Fruit fly (Drosophila melanogaster) whole organism, embryonic: ENCODE results near the gene Cp16.

Experiments
- Adf1 ChIP-seq: fragments of 200-800 bp; sonication (Bioruptor generic); IDR thresholded peaks from 2 replicates; pipeline ENCODE4 v1.3.6; 2022; ENCODE audit warnings: missing biosample characterization, missing genetic modification characterization
- Bdp1 ChIP-seq: fragments of 200-800 bp; sonication (Bioruptor generic); optimal IDR thresholded peaks from 3 replicates; lab custom pipeline; 2016; ENCODE audit warnings: missing biosample characterization, missing genetic modification characterization
- CG1024 ChIP-seq: fragments of 200-800 bp; sonication (Bioruptor generic); IDR thresholded peaks from 2 replicates; pipeline ENCODE4 v1.3.6; 2022; ENCODE audit warnings: missing biosample characterization, missing genetic modification characterization
- CG10366 ChIP-seq: fragments of 200-800 bp; sonication (Bioruptor generic); IDR thresholded peaks from 2 replicates; pipeline ENCODE4 v1.3.6; 2022; ENCODE audit warnings: missing biosample characterization, missing genetic modification characterization
- CG10654 ChIP-seq: fragments of 200-800 bp; sonication (Bioruptor generic); optimal IDR thresholded peaks from 2 replicates; lab custom pipeline; 2016; ENCODE audit warnings: missing biosample characterization, missing genetic modification characterization
- CG12744 ChIP-seq: fragments of 200-800 bp; sonication (Bioruptor generic); optimal IDR thresholded peaks from 2 replicates; lab custom pipeline; 2016; ENCODE audit warnings: missing biosample characterization, missing genetic modification characterization
- CG13296 ChIP-seq: fragments of 200-800 bp; sonication (Bioruptor generic); optimal IDR thresholded peaks from 3 replicates; lab custom pipeline; 2018; ENCODE audit warnings: missing biosample characterization, mild to moderate bottlenecking, missing genetic modification characterization
- CG13424 ChIP-seq: fragments of 200-800 bp; sonication (Bioruptor generic); optimal IDR thresholded peaks from 2 replicates; lab custom pipeline; 2019; ENCODE audit warnings: missing biosample characterization, mild to moderate bottlenecking, missing genetic modification characterization, moderate library complexity
- CG16813 ChIP-seq: fragments of 200-800 bp; sonication (Bioruptor generic); IDR thresholded peaks from 3 replicates; pipeline ENCODE4 v1.3.6; 2022; ENCODE audit warnings: missing biosample characterization, missing genetic modification characterization; ENCODE audit not compliant: partially characterized antibody
- CG18262 ChIP-seq: fragments of 200-800 bp; optimal IDR thresholded peaks from 3 replicates; lab custom pipeline; 2019; ENCODE audit warnings: missing biosample characterization, mild to moderate bottlenecking, missing genetic modification characterization, moderate library complexity
- CG18619 ChIP-seq: fragments of 200-800 bp; sonication (Bioruptor generic); optimal IDR thresholded peaks from 3 replicates; lab custom pipeline; 2017; ENCODE audit warnings: missing biosample characterization, mild to moderate bottlenecking, missing genetic modification characterization
- CG30431 ChIP-seq: fragments of 200-800 bp; sonication (Bioruptor generic); optimal IDR thresholded peaks from 2 replicates; lab custom pipeline; 2017; ENCODE audit warnings: missing biosample characterization, missing genetic modification characterization
- CG31441 ChIP-seq: fragments of 200-800 bp; sonication (Bioruptor generic); IDR thresholded peaks from 2 replicates; pipeline ENCODE4 v1.3.6; 2022; ENCODE audit warnings: missing biosample characterization, missing genetic modification characterization
- CG3163 ChIP-seq: fragments of 200-800 bp; sonication (Bioruptor generic); optimal IDR thresholded peaks from 3 replicates; lab custom pipeline; 2016; ENCODE audit warnings: missing biosample characterization, missing genetic modification characterization
- CG34376 ChIP-seq: fragments of 200-800 bp; sonication (Bioruptor generic); optimal IDR thresholded peaks from 2 replicates; lab custom pipeline; 2018; ENCODE audit warnings: missing biosample characterization, mild to moderate bottlenecking, missing genetic modification characterization
- CG6854 ChIP-seq: fragments of 200-800 bp; sonication (Bioruptor generic); optimal IDR thresholded peaks from 3 replicates; lab custom pipeline; 2017; ENCODE audit warnings: missing biosample characterization, mild to moderate bottlenecking, missing genetic modification characterization
- CG8290 ChIP-seq, 3 experiments: fragments of 200-800 bp; sonication (Bioruptor generic); optimal IDR thresholded peaks; 2 replicates each; lab custom pipeline; 2016 to 2019; ENCODE audit warnings: missing biosample characterization in 3 of 3, missing genetic modification characterization in 3 of 3, mild to moderate bottlenecking in 2 of 3, moderate library complexity in 1 of 3
- CG9215 ChIP-seq: fragments of 200-800 bp; sonication (Bioruptor generic); IDR thresholded peaks from 2 replicates; pipeline ENCODE4 v1.3.6; 2022; ENCODE audit warnings: missing biosample characterization, missing genetic modification characterization
- CG9932 ChIP-seq: fragments of 200-800 bp; sonication (Bioruptor generic); IDR thresholded peaks from 2 replicates; pipeline ENCODE4 v1.3.6; 2022; ENCODE audit warnings: missing biosample characterization, missing genetic modification characterization
- Dip2 ChIP-seq: fragments of 200-800 bp; sonication (Bioruptor generic); IDR thresholded peaks from 2 replicates; pipeline ENCODE4 v1.3.6; 2022; ENCODE audit warnings: missing biosample characterization, missing genetic modification characterization
- Doc3 ChIP-seq: fragments of 200-800 bp; sonication (Bioruptor generic); IDR thresholded peaks from 3 replicates; pipeline ENCODE4 v1.3.6; 2022; ENCODE audit warnings: missing biosample characterization, missing genetic modification characterization; ENCODE audit not compliant: partially characterized antibody
- Eip74EF ChIP-seq, 2 experiments: fragments of 200-800 bp in 1 of 2; fragments of >200 bp in 1 of 2; sonication (Bioruptor generic) in 1 of 2; optimal IDR thresholded peaks; 2 replicates each; lab custom pipeline; 2017 to 2019; ENCODE audit warnings: missing biosample characterization in 2 of 2, missing genetic modification characterization in 2 of 2, mild to moderate bottlenecking in 1 of 2, moderate library complexity in 1 of 2
- Fer3 ChIP-seq: fragments of 200-800 bp; sonication (Bioruptor generic); optimal IDR thresholded peaks from 2 replicates; lab custom pipeline; 2018; ENCODE audit warnings: missing biosample characterization, mild to moderate bottlenecking, missing genetic modification characterization, moderate library complexity
- Gug ChIP-seq: fragments of 200-800 bp; sonication (Bioruptor generic); IDR thresholded peaks from 4 replicates; pipeline ENCODE4 v1.3.6; 2022; ENCODE audit warnings: missing biosample characterization, missing genetic modification characterization
- Hr3 ChIP-seq: fragments of 200-800 bp; sonication (Bioruptor generic); optimal IDR thresholded peaks from 3 replicates; lab custom pipeline; 2016; ENCODE audit warnings: missing biosample characterization, missing genetic modification characterization
- Hr78 ChIP-seq, 2 experiments: fragments of 200-800 bp in 1 of 2; fragments of >200 bp in 1 of 2; sonication (Bioruptor generic) in 1 of 2; optimal IDR thresholded peaks; 2 replicates each; lab custom pipeline; 2017 to 2019; ENCODE audit warnings: missing biosample characterization in 2 of 2, missing genetic modification characterization in 2 of 2, mild to moderate bottlenecking in 1 of 2, moderate library complexity in 1 of 2
- NC2α ChIP-seq: fragments of 200-800 bp; sonication (Bioruptor generic); optimal IDR thresholded peaks from 2 replicates; lab custom pipeline; 2016; ENCODE audit warnings: missing biosample characterization, missing genetic modification characterization
- NfI ChIP-seq: fragments of 200-800 bp; sonication (Bioruptor generic); optimal IDR thresholded peaks from 3 replicates; lab custom pipeline; 2018; ENCODE audit warnings: missing biosample characterization, mild to moderate bottlenecking, missing genetic modification characterization, moderate library complexity
- Optix ChIP-seq: fragments of 200-800 bp; sonication (Bioruptor generic); IDR thresholded peaks from 3 replicates; pipeline ENCODE4 v1.3.6; 2022; ENCODE audit warnings: missing biosample characterization, missing genetic modification characterization
- Six4 ChIP-seq: fragments of 200-800 bp; sonication (Bioruptor generic); optimal IDR thresholded peaks from 2 replicates; lab custom pipeline; 2016; ENCODE audit warnings: missing biosample characterization, missing genetic modification characterization
- Sry-β ChIP-seq: fragments of 200-800 bp; sonication (Bioruptor generic); optimal IDR thresholded peaks from 2 replicates; lab custom pipeline; 2018; ENCODE audit warnings: missing biosample characterization, mild to moderate bottlenecking, missing genetic modification characterization, moderate library complexity
- Ssrp ChIP-seq: fragments of 200-800 bp; sonication (Bioruptor generic); optimal IDR thresholded peaks from 2 replicates; lab custom pipeline; 2018; ENCODE audit warnings: missing biosample characterization, mild to moderate bottlenecking, missing genetic modification characterization, moderate library complexity
- dan ChIP-seq: fragments of 200-800 bp; sonication (Bioruptor generic); IDR thresholded peaks from 2 replicates; pipeline ENCODE4 v1.3.6; 2022; ENCODE audit warnings: missing biosample characterization, missing genetic modification characterization
- eve ChIP-seq, 2 experiments: fragments of >200 bp; optimal IDR thresholded peaks; 2 replicates each; lab custom pipeline; 2017; ENCODE audit warnings: missing biosample characterization in 2 of 2, missing genetic modification characterization in 2 of 2
- gce ChIP-seq: fragments of 200-800 bp; sonication (Bioruptor generic); IDR thresholded peaks from 3 replicates; pipeline ENCODE4 v1.3.6; 2022; ENCODE audit warnings: missing biosample characterization, missing genetic modification characterization
- gfzf ChIP-seq: fragments of 200-800 bp; sonication (Bioruptor generic); optimal IDR thresholded peaks from 2 replicates; lab custom pipeline; 2016; ENCODE audit warnings: missing biosample characterization, mild to moderate bottlenecking, missing genetic modification characterization, moderate library complexity
- gsb-n ChIP-seq: fragments of 200-800 bp; sonication (Bioruptor generic); optimal IDR thresholded peaks from 3 replicates; lab custom pipeline; 2018; ENCODE audit warnings: missing biosample characterization, mild to moderate bottlenecking, missing genetic modification characterization
- hbn ChIP-seq: fragments of 200-800 bp; sonication (Bioruptor generic); IDR thresholded peaks from 2 replicates; pipeline ENCODE4 v1.3.6; 2022; ENCODE audit warnings: missing biosample characterization, missing genetic modification characterization; ENCODE audit not compliant: partially characterized antibody
- ken ChIP-seq: fragments of 200-800 bp; sonication (Bioruptor generic); IDR thresholded peaks from 3 replicates; pipeline ENCODE4 v1.3.6; 2022; ENCODE audit warnings: missing biosample characterization, missing genetic modification characterization
- lmd ChIP-seq: fragments of 200-800 bp; sonication (Bioruptor generic); IDR thresholded peaks from 2 replicates; pipeline ENCODE4 v1.3.6; 2022; ENCODE audit warnings: missing biosample characterization, missing genetic modification characterization
- onecut ChIP-seq: fragments of 200-800 bp; sonication (Bioruptor generic); IDR thresholded peaks from 2 replicates; pipeline ENCODE4 v1.3.6; 2022; ENCODE audit warnings: missing biosample characterization, missing genetic modification characterization
- org-1 ChIP-seq: fragments of 200-800 bp; sonication (Bioruptor generic); optimal IDR thresholded peaks from 2 replicates; lab custom pipeline; 2017; ENCODE audit warnings: missing biosample characterization, missing genetic modification characterization
- pfk ChIP-seq: fragments of 200-800 bp; sonication (Bioruptor generic); optimal IDR thresholded peaks from 2 replicates; lab custom pipeline; 2018; ENCODE audit warnings: missing biosample characterization, mild to moderate bottlenecking, missing genetic modification characterization, moderate library complexity
- scrt ChIP-seq: fragments of 200-800 bp; sonication (Bioruptor generic); optimal IDR thresholded peaks from 2 replicates; lab custom pipeline; 2018; ENCODE audit warnings: missing biosample characterization, mild to moderate bottlenecking, missing genetic modification characterization, moderate library complexity
- sna ChIP-seq: fragments of 200-800 bp; sonication (Bioruptor generic); IDR thresholded peaks from 2 replicates; pipeline ENCODE4 v1.3.6; 2022; ENCODE audit warnings: missing biosample characterization, missing genetic modification characterization; ENCODE audit not compliant: partially characterized antibody
- sqz ChIP-seq: fragments of 200-800 bp; sonication (Bioruptor generic); optimal IDR thresholded peaks from 3 replicates; lab custom pipeline; 2018; ENCODE audit warnings: missing biosample characterization, mild to moderate bottlenecking, missing genetic modification characterization
- tx ChIP-seq: fragments of 200-800 bp; sonication (Bioruptor generic); optimal IDR thresholded peaks from 2 replicates; lab custom pipeline; 2016; ENCODE audit warnings: missing biosample characterization, missing genetic modification characterization
- z ChIP-seq: fragments of 200-800 bp; sonication (Bioruptor generic); IDR thresholded peaks from 3 replicates; pipeline ENCODE4 v1.3.6; 2022; ENCODE audit warnings: missing biosample characterization, missing genetic modification characterization
- zen ChIP-seq: fragments of 200-800 bp; sonication (Bioruptor generic); optimal IDR thresholded peaks from 3 replicates; lab custom pipeline; 2018; ENCODE audit warnings: missing biosample characterization, mild to moderate bottlenecking, missing genetic modification characterization, moderate library complexity
- zfh2 ChIP-seq: fragments of 200-800 bp; sonication (Bioruptor generic); optimal IDR thresholded peaks from 2 replicates; lab custom pipeline; 2016; ENCODE audit warnings: missing biosample characterization, missing genetic modification characterization

The Cp16 gene

DNA sequence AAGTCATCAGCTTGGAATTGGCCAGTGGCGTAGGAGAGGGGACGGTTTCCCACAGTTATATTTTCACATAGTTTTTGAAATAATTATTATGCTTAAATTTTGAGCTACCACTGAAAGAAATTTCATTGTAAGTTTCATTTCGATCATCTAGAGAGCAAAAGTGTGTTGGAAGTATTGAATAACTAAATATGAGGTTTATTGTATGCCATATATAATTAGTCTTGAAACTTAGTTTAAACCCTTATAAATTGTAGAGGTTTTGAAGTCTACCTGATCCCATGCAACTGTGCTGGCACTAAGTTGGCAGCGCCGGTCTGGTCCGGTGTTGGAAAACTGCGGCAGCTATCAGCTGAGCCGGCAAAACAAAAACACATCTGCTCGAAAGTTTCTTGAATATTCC lies 10.6 kb upstream of the Cp16 start, which contains the start of the genes CG32022 and CG6511 (continued):
- TF ChIP-seq CG18619 (GFP tag; lab: Kevin White, UChicago), result peak; percentile 97
- peak; percentile 97 for TF ChIP-seq lmd
- TF ChIP-seq Gug, result peak; percentile 96
- TF ChIP-seq Eip74EF (GFP tag; optimal IDR thresholded peaks at IDR 0.05; lab: Kevin White, UChicago), result no peak
- peak; percentile 75 for TF ChIP-seq CG1024 (GFP tag; lab: Robert Waterston, UW)
- no peak for TF ChIP-seq sqz (GFP tag; lab: Kevin White, UChicago)
- TF ChIP-seq Dip2, result peak; percentile 72
- peak; percentile 96 for TF ChIP-seq CG18262 (tag; lab: Kevin White, UChicago)
- peak; percentile 95 for TF ChIP-seq NC2α (GFP tag; lab: Kevin White, UChicago)
- TF ChIP-seq NfI, result peak; percentile 98
- peak; percentile 67 for TF ChIP-seq pfk (GFP tag; lab: Kevin White, UChicago)
- TF ChIP-seq gce (GFP tag; lab: Robert Waterston, UW), result peak; percentile 89
- TF ChIP-seq Doc3 (GFP tag; lab: Robert Waterston, UW), result no peak
- TF ChIP-seq gsb-n (tag; lab: Kevin White, UChicago), result peak; percentile 93
- TF ChIP-seq Six4 (GFP tag; lab: Kevin White, UChicago), result peak; percentile 92
- peak; percentile 99 for TF ChIP-seq Hr3
- peak; percentile 87 for TF ChIP-seq onecut
- peak; percentile 98 for TF ChIP-seq CG13424 (tag; lab: Kevin White, UChicago)
- TF ChIP-seq CG3163 (GFP tag; lab: Kevin White, UChicago), result peak; percentile 87
- TF ChIP-seq CG9932, result peak; percentile 99
- TF ChIP-seq Bdp1 (GFP tag; lab: Kevin White, UChicago), result peak; percentile 91
- TF ChIP-seq tx (GFP tag; lab: Kevin White, UChicago), result peak; percentile 99
- peak; percentile 96 for TF ChIP-seq CG12744 (GFP tag; lab: Kevin White, UChicago)
- TF ChIP-seq z, result peak; percentile 11; the same call in 1 of the 3 replicates
- peak; percentile 96 for TF ChIP-seq Fer3 (tag; lab: Kevin White, UChicago)
- TF ChIP-seq zfh2, result peak; percentile 99
- TF ChIP-seq Optix (GFP tag; lab: Robert Waterston, UW), result peak; percentile 85
- TF ChIP-seq Adf1 (GFP tag; lab: Robert Waterston, UW), result peak; percentile 81
- TF ChIP-seq zen (tag; lab: Kevin White, UChicago), result peak; percentile 97
- peak; percentile 97 for TF ChIP-seq CG34376 (GFP tag; lab: Kevin White, UChicago)
- peak; percentile 68 for TF ChIP-seq Sry-β (GFP tag; lab: Kevin White, UChicago)
- TF ChIP-seq CG30431 (GFP tag; lab: Kevin White, UChicago), result peak; percentile 96
- TF ChIP-seq ken (GFP tag; lab: Robert Waterston, UW), result peak; percentile 94
- TF ChIP-seq scrt (GFP tag; lab: Kevin White, UChicago), result peak; percentile 88
- TF ChIP-seq CG6854 (GFP tag; lab: Kevin White, UChicago), result peak; percentile 92
- TF ChIP-seq Ssrp (tag; lab: Kevin White, UChicago), result peak; percentile 97
- TF ChIP-seq CG10366 (GFP tag; lab: Robert Waterston, UW), result peak; percentile 95
- peak in 1 of 2 experiments; percentile 44 for TF ChIP-seq eve (GFP tag; optimal IDR thresholded peaks at IDR 0.05; lab: Kevin White, UChicago)
- TF ChIP-seq CG9215 (GFP tag; lab: Robert Waterston, UW), result peak; percentile 98
- TF ChIP-seq CG31441 (GFP tag; lab: Robert Waterston, UW), result peak; percentile 94
- TF ChIP-seq Hr78 (GFP tag; optimal IDR thresholded peaks at IDR 0.05; lab: Kevin White, UChicago), result peak in 1 of 2 experiments; percentile 75
- TF ChIP-seq CG16813 (GFP tag; lab: Robert Waterston, UW), result no peak
- TF ChIP-seq CG8290 (GFP tag; optimal IDR thresholded peaks at IDR 0.05; lab: Kevin White, UChicago), result peak; percentile 95
- peak in 1 of 2 experiments; percentile 90 for TF ChIP-seq CG8290 (tag; optimal IDR thresholded peaks at IDR 0.05; lab: Kevin White, UChicago)
- TF ChIP-seq hbn, result no peak
- TF ChIP-seq CG13296 (GFP tag; lab: Kevin White, UChicago), result peak; percentile 96
- TF ChIP-seq CG10654, result peak; percentile 97
- TF ChIP-seq sna (GFP tag; lab: Robert Waterston, UW), result no peak
- peak; percentile 89 for TF ChIP-seq dan
- TF ChIP-seq gfzf (GFP tag; lab: Kevin White, UChicago), result peak; percentile 15
- TF ChIP-seq org-1 (GFP tag; lab: Kevin White, UChicago), result peak; percentile 91
